Worm (Caenorhabditis elegans) whole organism, young adult: Measurements from ENCODE around the gene cylc-1.

ENCODE experiments used
- B0019.2 ChIP-seq: fragments of 200-800 bp; sonication (Bioruptor generic); conservative IDR thresholded peaks from 2 replicates; pipeline ENCODE4 v1.3.6; 2022; ENCODE audit warnings: missing genetic modification reagents, missing genetic modification characterization, missing compliant biosample characterization
- B0035.1 ChIP-seq: sonication (generic microtip); optimal IDR thresholded peaks from 2 replicates; lab custom pipeline; 2016; ENCODE audit warnings: missing genetic modification characterization, mild to moderate bottlenecking, missing compliant biosample characterization, missing genotype, missing genetic modification reagents
- C17E4.6 ChIP-seq: fragments of 200-800 bp; sonication (Bioruptor generic); IDR thresholded peaks from 2 replicates; pipeline ENCODE4 v1.3.6; 2022; ENCODE audit warnings: missing genetic modification reagents, missing genetic modification characterization, missing compliant biosample characterization
- F10E7.11 ChIP-seq: sonication (generic microtip); optimal IDR thresholded peaks from 2 replicates; lab custom pipeline; 2017; ENCODE audit warnings: mild to moderate bottlenecking, missing genetic modification characterization, moderate library complexity, missing compliant biosample characterization
- F23B12.7 ChIP-seq: sonication (generic microtip); optimal IDR thresholded peaks from 2 replicates; lab custom pipeline; 2017; ENCODE audit warnings: missing genetic modification characterization, mild to moderate bottlenecking, missing compliant biosample characterization, antibody characterized with exemption, moderate library complexity; ENCODE audit not compliant: insufficient read depth
- F33H1.4 ChIP-seq: fragments of 200-800 bp; sonication (Bioruptor generic); IDR thresholded peaks from 2 replicates; pipeline ENCODE4 v1.3.6; 2022; ENCODE audit warnings: missing genetic modification reagents, missing genetic modification characterization, missing compliant biosample characterization
- F52B5.7 ChIP-seq: sonication (generic microtip); optimal IDR thresholded peaks from 2 replicates; lab custom pipeline; 2016; ENCODE audit warnings: mild to moderate bottlenecking, missing genetic modification characterization, missing compliant biosample characterization
- F55B11.4 ChIP-seq: sonication (generic microtip); optimal IDR thresholded peaks from 2 replicates; lab custom pipeline; 2016; ENCODE audit warnings: missing compliant biosample characterization, missing genetic modification characterization, borderline replicate concordance; ENCODE audit not compliant: insufficient read depth
- K11D2.4 ChIP-seq: fragments of 200-800 bp; sonication (Bioruptor generic); IDR thresholded peaks from 2 replicates; pipeline ENCODE4 v1.3.6; 2022; ENCODE audit warnings: missing genetic modification reagents, missing genetic modification characterization, missing compliant biosample characterization
- T07F8.4 ChIP-seq: sonication (generic microtip); optimal IDR thresholded peaks from 2 replicates; lab custom pipeline; 2016; ENCODE audit warnings: mild to moderate bottlenecking, missing genetic modification characterization, moderate library complexity, missing compliant biosample characterization
- Y56A3A.18 ChIP-seq: fragments of 200-800 bp; sonication (Bioruptor generic); IDR thresholded peaks from 2 replicates; pipeline ENCODE4 v1.3.6; 2022; ENCODE audit warnings: missing genetic modification reagents, missing genetic modification characterization, missing compliant biosample characterization
- Y95B8A.8 ChIP-seq: fragments of 200-800 bp; sonication (Bioruptor generic); IDR thresholded peaks from 2 replicates; pipeline ENCODE4 v1.3.6; 2022; ENCODE audit warnings: missing genetic modification reagents, missing genetic modification characterization, missing compliant biosample characterization
- ZK185.1 ChIP-seq: sonication (generic microtip); optimal IDR thresholded peaks from 2 replicates; lab custom pipeline; 2016; ENCODE audit warnings: mild to moderate bottlenecking, missing genetic modification characterization, missing compliant biosample characterization; ENCODE audit not compliant: poor library complexity, severe bottlenecking
- atf-7 ChIP-seq: sonication (generic microtip); optimal IDR thresholded peaks from 2 replicates; lab custom pipeline; 2017; ENCODE audit warnings: mild to moderate bottlenecking, missing genetic modification characterization, missing compliant biosample characterization
- attf-5 ChIP-seq: fragments of 200-800 bp; sonication (Bioruptor generic); optimal IDR thresholded peaks from 2 replicates; lab custom pipeline; 2018; ENCODE audit warnings: mild to moderate bottlenecking, missing genetic modification characterization, missing compliant biosample characterization
- attf-6 ChIP-seq: fragments of 200-800 bp; sonication (Bioruptor generic); IDR thresholded peaks from 2 replicates; pipeline ENCODE4 v1.3.6; 2022; ENCODE audit warnings: missing genetic modification reagents, missing genetic modification characterization, missing compliant biosample characterization
- ccch-3 ChIP-seq: fragments of 200-800 bp; sonication (Bioruptor generic); optimal IDR thresholded peaks from 2 replicates; lab custom pipeline; 2018; ENCODE audit warnings: mild to moderate bottlenecking, missing genetic modification characterization, missing compliant biosample characterization
- cebp-2 ChIP-seq: fragments of 200-800 bp; sonication (Bioruptor generic); IDR thresholded peaks from 2 replicates; pipeline ENCODE4 v1.3.6; 2022; ENCODE audit warnings: missing genetic modification characterization, missing compliant biosample characterization
- ceh-27 ChIP-seq: fragments of 200-800 bp; sonication (Bioruptor generic); optimal IDR thresholded peaks from 2 replicates; lab custom pipeline; 2018; ENCODE audit warnings: mild to moderate bottlenecking, missing genetic modification characterization, moderate library complexity, missing compliant biosample characterization
- ceh-91 ChIP-seq: fragments of 200-800 bp; sonication (Bioruptor generic); IDR thresholded peaks from 2 replicates; pipeline ENCODE4 v1.3.6; 2022; ENCODE audit warnings: missing genetic modification reagents, missing genetic modification characterization, missing compliant biosample characterization
- chd-7 ChIP-seq: sonication (generic microtip); optimal IDR thresholded peaks from 2 replicates; lab custom pipeline; 2016; ENCODE audit warnings: mild to moderate bottlenecking, missing genetic modification characterization, moderate library complexity, missing compliant biosample characterization
- dox-1 ChIP-seq: fragments of 200-800 bp; sonication (Bioruptor generic); IDR thresholded peaks from 2 replicates; pipeline ENCODE4 v1.3.6; 2022; ENCODE audit warnings: missing genetic modification reagents, missing genetic modification characterization, missing compliant biosample characterization
- dpl-1 ChIP-seq: fragments of 150-350 bp; optimal IDR thresholded peaks from 2 replicates; lab custom pipeline; 2014; ENCODE audit warnings: missing biosample characterization, missing genetic modification reagents, missing genetic modification characterization
- efl-1 ChIP-seq: fragments of 150-350 bp; optimal IDR thresholded peaks from 2 replicates; lab custom pipeline; 2014; ENCODE audit warnings: missing biosample characterization, missing genetic modification reagents, missing genetic modification characterization
- ekl-4 ChIP-seq: fragments of 200-800 bp; sonication (Bioruptor generic); IDR thresholded peaks from 2 replicates; pipeline ENCODE4 v1.3.6; 2022; ENCODE audit warnings: missing genetic modification reagents, missing genetic modification characterization, missing compliant biosample characterization
- gei-17 ChIP-seq: fragments of 200-800 bp; sonication (Bioruptor generic); optimal IDR thresholded peaks from 2 replicates; lab custom pipeline; 2018; ENCODE audit warnings: mild to moderate bottlenecking, missing genetic modification characterization, missing compliant biosample characterization
- hlh-26 ChIP-seq: fragments of 200-800 bp; sonication (Bioruptor generic); conservative IDR thresholded peaks from 2 replicates; pipeline ENCODE4 v1.3.6; 2022; ENCODE audit warnings: missing genetic modification reagents, missing genetic modification characterization, missing compliant biosample characterization
- hmg-1.2 ChIP-seq: fragments of 200-800 bp; sonication (Bioruptor generic); IDR thresholded peaks from 2 replicates; pipeline ENCODE4 v1.3.6; 2022; ENCODE audit warnings: missing genetic modification reagents, missing genetic modification characterization, missing compliant biosample characterization
- hrde-1 ChIP-seq: sonication (generic microtip); optimal IDR thresholded peaks from 2 replicates; lab custom pipeline; 2016; ENCODE audit warnings: missing genetic modification characterization, mild to moderate bottlenecking, missing compliant biosample characterization, moderate library complexity, missing genotype, missing genetic modification reagents, borderline replicate concordance
- hsf-1 ChIP-seq: fragments of 200-800 bp; sonication (Bioruptor generic); IDR thresholded peaks from 2 replicates; pipeline ENCODE4 v1.3.6; 2022; ENCODE audit warnings: missing genetic modification reagents, missing genetic modification characterization, missing compliant biosample characterization
- lin-26 ChIP-seq: fragments of 200-800 bp; sonication (Bioruptor generic); IDR thresholded peaks from 2 replicates; pipeline ENCODE4 v1.3.6; 2022; ENCODE audit warnings: missing genetic modification reagents, missing genetic modification characterization, missing compliant biosample characterization
- lin-35 ChIP-seq, 3 experiments: fragments of 150-350 bp in 2 of 3; sonication (generic microtip) in 1 of 3; optimal IDR thresholded peaks; 2 replicates each; lab custom pipeline; 2014 to 2018; ENCODE audit warnings: missing biosample characterization in 3 of 3, missing genetic modification characterization in 3 of 3, missing genetic modification reagents in 3 of 3
- lin-54 ChIP-seq: fragments of 200-800 bp; sonication (Bioruptor generic); optimal IDR thresholded peaks from 2 replicates; lab custom pipeline; 2018; ENCODE audit warnings: mild to moderate bottlenecking, missing genetic modification characterization, missing compliant biosample characterization
- madf-6 ChIP-seq: fragments of 200-800 bp; sonication (Bioruptor generic); IDR thresholded peaks from 2 replicates; pipeline ENCODE4 v1.3.6; 2022; ENCODE audit warnings: missing genetic modification reagents, missing genetic modification characterization, missing compliant biosample characterization
- mes-4 ChIP-seq: sonication (generic microtip); optimal IDR thresholded peaks from 2 replicates; lab custom pipeline; 2016; ENCODE audit warnings: missing genotype, missing genetic modification characterization, missing compliant biosample characterization
- nhr-120 ChIP-seq: fragments of 200-800 bp; sonication (Bioruptor generic); IDR thresholded peaks from 2 replicates; pipeline ENCODE4 v1.3.6; 2022; ENCODE audit warnings: missing genetic modification characterization, missing compliant biosample characterization
- nhr-179 ChIP-seq: sonication (generic microtip); optimal IDR thresholded peaks from 2 replicates; lab custom pipeline; 2016; ENCODE audit warnings: mild to moderate bottlenecking, missing genetic modification characterization, missing compliant biosample characterization
- pbrm-1 ChIP-seq: fragments of 200-800 bp; sonication (Bioruptor generic); IDR thresholded peaks from 2 replicates; pipeline ENCODE4 v1.3.6; 2022; ENCODE audit warnings: missing genetic modification reagents, missing genetic modification characterization, missing compliant biosample characterization
- pha-4 ChIP-seq: fragments of 150-350 bp; sonication (generic microtip); optimal IDR thresholded peaks from 2 replicates; lab custom pipeline; 2014; ENCODE audit warnings: missing biosample characterization, missing genetic modification reagents, missing genetic modification characterization
- rcor-1 ChIP-seq: fragments of 200-800 bp; sonication (Bioruptor generic); IDR thresholded peaks from 2 replicates; pipeline ENCODE4 v1.3.6; 2022; ENCODE audit warnings: missing genetic modification reagents, missing genetic modification characterization, missing compliant biosample characterization
- sdz-38 ChIP-seq: sonication (generic microtip); optimal IDR thresholded peaks from 2 replicates; lab custom pipeline; 2016; ENCODE audit warnings: missing genotype, missing genetic modification characterization, missing compliant biosample characterization
- snpc-1.1 ChIP-seq: sonication (generic microtip); optimal IDR thresholded peaks from 2 replicates; lab custom pipeline; 2017; ENCODE audit warnings: missing genetic modification characterization, mild to moderate bottlenecking, missing compliant biosample characterization, antibody characterized with exemption, moderate library complexity, missing genotype, missing genetic modification reagents; ENCODE audit not compliant: insufficient read depth
- snpc-1.3 ChIP-seq: sonication (generic microtip); optimal IDR thresholded peaks from 2 replicates; lab custom pipeline; 2017; ENCODE audit warnings: missing genetic modification characterization, mild to moderate bottlenecking, missing compliant biosample characterization, antibody characterized with exemption, moderate library complexity, missing genotype, missing genetic modification reagents; ENCODE audit not compliant: insufficient read depth
- sptf-2 ChIP-seq: fragments of 200-800 bp; sonication (Bioruptor generic); optimal IDR thresholded peaks from 2 replicates; lab custom pipeline; 2018; ENCODE audit warnings: mild to moderate bottlenecking, missing genetic modification characterization, missing compliant biosample characterization
- tlf-1 ChIP-seq: fragments of 200-800 bp; sonication (Bioruptor generic); optimal IDR thresholded peaks from 2 replicates; lab custom pipeline; 2018; ENCODE audit warnings: mild to moderate bottlenecking, missing genetic modification characterization, missing compliant biosample characterization
- unc-62 ChIP-seq: fragments of 150-350 bp; optimal IDR thresholded peaks from 2 replicates; lab custom pipeline; 2014; ENCODE audit warnings: missing biosample characterization, missing genetic modification reagents, missing genetic modification characterization
- ztf-18 ChIP-seq: sonication (generic microtip); optimal IDR thresholded peaks from 2 replicates; lab custom pipeline; 2016; ENCODE audit warnings: missing genotype, mild to moderate bottlenecking, missing genetic modification characterization, missing compliant biosample characterization
- ztf-22 ChIP-seq: fragments of 200-800 bp; sonication (Bioruptor generic); optimal IDR thresholded peaks from 2 replicates; lab custom pipeline; 2018; ENCODE audit warnings: mild to moderate bottlenecking, missing genetic modification characterization, moderate library complexity, missing compliant biosample characterization

Gene cylc-1

DNA sequence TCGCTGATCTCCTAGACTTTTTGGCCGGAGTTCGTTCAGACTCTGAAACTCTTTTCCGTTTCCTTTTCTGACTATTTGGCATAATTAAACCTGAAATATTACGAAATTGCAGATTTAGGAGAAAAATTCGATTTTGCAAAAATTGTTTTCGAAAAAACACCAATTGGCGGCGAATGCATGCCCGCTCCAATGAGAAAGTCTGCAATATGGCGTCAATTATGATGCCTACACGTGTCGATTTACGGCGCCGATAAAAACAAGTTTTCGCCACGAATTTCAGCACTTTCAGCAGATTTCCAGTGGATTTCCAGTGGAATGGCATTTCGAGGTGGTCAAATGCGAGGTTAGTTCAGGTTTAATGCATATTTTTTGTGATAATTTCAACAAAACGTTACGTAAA is 16.2 kb downstream of the cylc-1 start, which contains the start of the genes Y59E9AL.36 and nbet-1 (continued):
- TF ChIP-seq F23B12.7 (tag; lab: Kevin White, UChicago) (peak; percentile 72), ztf-22 (GFP tag; lab: Kevin White, UChicago) (no peak), hmg-1.2 (GFP tag; lab: Robert Waterston, UW) (peak; percentile 49), atf-7 (tag; lab: Kevin White, UChicago) (no peak), attf-6 (GFP tag; lab: Robert Waterston, UW) (0 out of 2 replicates have a peak, but pooled peaks have one; percentile 35), C17E4.6 (GFP tag; lab: Robert Waterston, UW) (0 out of 2 replicates have a peak, but pooled peaks have one; percentile 14), hlh-26 (no peak), cebp-2 (GFP tag; lab: Robert Waterston, UW) (no peak), sptf-2 (peak; percentile 34), dpl-1 (GFP tag; lab: Kevin White, UChicago) (peak; percentile 4), sdz-38 (tag; lab: Kevin White, UChicago) (no peak), tlf-1 (peak; percentile 64), nhr-179 (tag; lab: Kevin White, UChicago) (no peak), ceh-27 (GFP tag; lab: Kevin White, UChicago) (peak; percentile 41), attf-5 (GFP tag; lab: Kevin White, UChicago) (peak; percentile 93), efl-1 (GFP tag; lab: Kevin White, UChicago) (peak; percentile 67), snpc-1.1 (tag; lab: Kevin White, UChicago) (peak; percentile 46), F33H1.4 (GFP tag; lab: Robert Waterston, UW) (peak; percentile 60; the same call in 1 of the 2 replicates), pha-4 (tag; lab: Kevin White, UChicago) (no peak), ceh-91 (peak; percentile 59; the same call in 1 of the 2 replicates), pbrm-1 (peak; percentile 52; the same call in 1 of the 2 replicates), Y95B8A.8 (GFP tag; lab: Robert Waterston, UW) (no peak), hrde-1 (tag; lab: Kevin White, UChicago) (no peak), ZK185.1 (tag; lab: Kevin White, UChicago) (peak; percentile 56), mes-4 (no peak), T07F8.4 (tag; lab: Kevin White, UChicago) (no peak), F52B5.7 (tag; lab: Kevin White, UChicago) (no peak), hsf-1 (GFP tag; lab: Robert Waterston, UW) (no peak), lin-26 (GFP tag; lab: Robert Waterston, UW) (no peak), K11D2.4 (GFP tag; lab: Robert Waterston, UW) (peak; percentile 42; the same call in 1 of the 2 replicates), dox-1 (peak; percentile 86; the same call in 1 of the 2 replicates), snpc-1.3 (tag; lab: Kevin White, UChicago) (peak; percentile 61), ccch-3 (GFP tag; lab: Kevin White, UChicago) (no peak), rcor-1 (peak; percentile 62), F55B11.4 (tag; lab: Kevin White, UChicago) (no peak), madf-6 (peak; percentile 57), unc-62 (GFP tag; lab: Kevin White, UChicago) (no peak), nhr-120 (GFP tag; lab: Robert Waterston, UW) (no peak), lin-54 (peak; percentile 71), B0035.1 (tag; lab: Kevin White, UChicago) (no peak), gei-17 (GFP tag; lab: Kevin White, UChicago) (no peak), F10E7.11 (tag; lab: Kevin White, UChicago) (no peak), B0019.2 (GFP tag; lab: Robert Waterston, UW) (no peak), ztf-18 (peak; percentile 64), ekl-4 (GFP tag; lab: Robert Waterston, UW) (peak; percentile 59), lin-35 (GFP tag; optimal IDR thresholded peaks at IDR 0.05; lab: Kevin White, UChicago) (peak in 1 of 3 experiments; percentile 70), chd-7 (no peak), Y56A3A.18 (no peak)
